Fruit fly (Drosophila melanogaster) whole organism, embryonic: ENCODE results near the gene Ste12DOR.

Experiments
- Abd-B ChIP-seq: fragments of 200-800 bp; sonication (Bioruptor generic); optimal IDR thresholded peaks from 2 replicates; lab custom pipeline; 2018; ENCODE audit warnings: missing biosample characterization, mild to moderate bottlenecking, missing genetic modification characterization, moderate library complexity
- CG10274 ChIP-seq: fragments of 200-800 bp; sonication (Bioruptor generic); optimal IDR thresholded peaks from 3 replicates; lab custom pipeline; 2017; ENCODE audit warnings: missing biosample characterization, mild to moderate bottlenecking, missing genetic modification characterization
- CG10959 ChIP-seq: fragments of 200-800 bp; sonication (Bioruptor generic); IDR thresholded peaks from 2 replicates; pipeline ENCODE4 v1.3.6; 2022; ENCODE audit warnings: missing biosample characterization, missing genetic modification characterization
- CG11398 ChIP-seq: fragments of 200-800 bp; sonication (Bioruptor generic); optimal IDR thresholded peaks from 2 replicates; lab custom pipeline; 2016; ENCODE audit warnings: missing biosample characterization, missing genetic modification characterization
- CG12104 ChIP-seq: fragments of 200-800 bp; sonication (Bioruptor generic); optimal IDR thresholded peaks from 3 replicates; lab custom pipeline; 2016; ENCODE audit warnings: missing biosample characterization, missing genetic modification characterization
- CG12219 ChIP-seq: fragments of 200-800 bp; sonication (Bioruptor generic); optimal IDR thresholded peaks from 3 replicates; lab custom pipeline; 2018; ENCODE audit warnings: missing biosample characterization, mild to moderate bottlenecking, missing genetic modification characterization
- CG13287 ChIP-seq: fragments of 200-800 bp; sonication (Bioruptor generic); IDR thresholded peaks from 2 replicates; pipeline ENCODE4 v1.3.6; 2022; ENCODE audit warnings: missing biosample characterization, missing genetic modification characterization; ENCODE audit not compliant: partially characterized antibody
- CG15479 ChIP-seq: fragments of 200-800 bp; sonication (Bioruptor generic); optimal IDR thresholded peaks from 3 replicates; lab custom pipeline; 2019; ENCODE audit warnings: missing biosample characterization, mild to moderate bottlenecking, missing genetic modification characterization, moderate library complexity
- CG1832 ChIP-seq: fragments of 200-800 bp; sonication (Bioruptor generic); optimal IDR thresholded peaks from 2 replicates; lab custom pipeline; 2017; ENCODE audit warnings: missing biosample characterization, mild to moderate bottlenecking, missing genetic modification characterization, inconsistent platforms
- CG18764 ChIP-seq: fragments of 200-800 bp; sonication (Bioruptor generic); optimal IDR thresholded peaks from 3 replicates; lab custom pipeline; 2016; ENCODE audit warnings: missing biosample characterization, missing genetic modification characterization
- CG3163 ChIP-seq: fragments of 200-800 bp; sonication (Bioruptor generic); optimal IDR thresholded peaks from 3 replicates; lab custom pipeline; 2016; ENCODE audit warnings: missing biosample characterization, missing genetic modification characterization
- CG32767 ChIP-seq: fragments of 200-800 bp; sonication (Bioruptor generic); IDR thresholded peaks from 2 replicates; pipeline ENCODE4 v1.3.6; 2022; ENCODE audit warnings: missing biosample characterization, missing genetic modification characterization
- CG3407 ChIP-seq: fragments of 200-800 bp; sonication (Bioruptor generic); optimal IDR thresholded peaks from 2 replicates; lab custom pipeline; 2018; ENCODE audit warnings: missing biosample characterization, mild to moderate bottlenecking, missing genetic modification characterization
- CG4404 ChIP-seq: fragments of 200-800 bp; sonication (Bioruptor generic); IDR thresholded peaks from 2 replicates; pipeline ENCODE4 v1.3.6; 2022; ENCODE audit warnings: missing biosample characterization, missing genetic modification characterization
- CG7271 ChIP-seq: fragments of 200-800 bp; sonication (Bioruptor generic); optimal IDR thresholded peaks from 2 replicates; lab custom pipeline; 2018; ENCODE audit warnings: missing biosample characterization, mild to moderate bottlenecking, missing genetic modification characterization, moderate library complexity
- CG8478 ChIP-seq: fragments of >200 bp; optimal IDR thresholded peaks from 2 replicates; lab custom pipeline; 2018
- CG8765 ChIP-seq: fragments of 200-800 bp; sonication (Bioruptor generic); IDR thresholded peaks from 2 replicates; pipeline ENCODE4 v1.3.6; 2022; ENCODE audit warnings: missing biosample characterization, missing genetic modification characterization
- CG8924 ChIP-seq: fragments of 200-800 bp; optimal IDR thresholded peaks from 3 replicates; lab custom pipeline; 2019; ENCODE audit warnings: missing biosample characterization, mild to moderate bottlenecking, missing genetic modification characterization, moderate library complexity
- CG9437 ChIP-seq: fragments of 200-800 bp; sonication (Bioruptor generic); optimal IDR thresholded peaks from 2 replicates; lab custom pipeline; 2018; ENCODE audit warnings: missing biosample characterization, mild to moderate bottlenecking, missing genetic modification characterization
- CoRest ChIP-seq: fragments of 200-800 bp; sonication (Bioruptor generic); optimal IDR thresholded peaks from 3 replicates; lab custom pipeline; 2018; ENCODE audit warnings: missing biosample characterization, mild to moderate bottlenecking, missing genetic modification characterization, moderate library complexity
- Drgx ChIP-seq: fragments of 200-800 bp; sonication (Bioruptor generic); IDR thresholded peaks from 2 replicates; pipeline ENCODE4 v1.3.6; 2022; ENCODE audit warnings: missing biosample characterization, missing genetic modification characterization
- Eip74EF ChIP-seq, 2 experiments: fragments of 200-800 bp in 1 of 2; fragments of >200 bp in 1 of 2; sonication (Bioruptor generic) in 1 of 2; optimal IDR thresholded peaks; 2 replicates each; lab custom pipeline; 2017 to 2019; ENCODE audit warnings: missing biosample characterization in 2 of 2, missing genetic modification characterization in 2 of 2, mild to moderate bottlenecking in 1 of 2, moderate library complexity in 1 of 2
- Ets97D ChIP-seq: fragments of 200-800 bp; sonication (Bioruptor generic); optimal IDR thresholded peaks from 3 replicates; lab custom pipeline; 2016; ENCODE audit warnings: missing biosample characterization, missing genetic modification characterization
- Gug ChIP-seq: fragments of 200-800 bp; sonication (Bioruptor generic); IDR thresholded peaks from 4 replicates; pipeline ENCODE4 v1.3.6; 2022; ENCODE audit warnings: missing biosample characterization, missing genetic modification characterization
- HLHmδ ChIP-seq: fragments of 200-800 bp; sonication (Bioruptor generic); optimal IDR thresholded peaks from 2 replicates; lab custom pipeline; 2018; ENCODE audit warnings: missing biosample characterization, mild to moderate bottlenecking, missing genetic modification characterization, moderate library complexity
- Mes4 ChIP-seq: fragments of 200-800 bp; sonication (Bioruptor generic); optimal IDR thresholded peaks from 2 replicates; lab custom pipeline; 2016; ENCODE audit warnings: missing biosample characterization, missing genetic modification characterization
- Myb ChIP-seq: fragments of 200-800 bp; sonication (Bioruptor generic); optimal IDR thresholded peaks from 2 replicates; lab custom pipeline; 2016; ENCODE audit warnings: missing biosample characterization, missing genetic modification characterization
- NK7.1 ChIP-seq: fragments of 200-800 bp; sonication (Bioruptor generic); optimal IDR thresholded peaks from 3 replicates; lab custom pipeline; 2016; ENCODE audit warnings: missing biosample characterization, missing genetic modification characterization
- Rx ChIP-seq: fragments of 200-800 bp; sonication (Bioruptor generic); IDR thresholded peaks from 2 replicates; pipeline ENCODE4 v1.3.6; 2022; ENCODE audit warnings: missing biosample characterization, missing genetic modification characterization
- Trl ChIP-seq, 3 experiments: fragments of >200 bp in 2 of 3; fragments of 200-800 bp in 1 of 3; sonication (Bioruptor generic) in 1 of 3; optimal IDR thresholded peaks; 2 replicates in 1 of 3; 3 replicates in 2 of 3; lab custom pipeline; 2016 to 2017; ENCODE audit warnings: missing biosample characterization in 1 of 3, missing genetic modification characterization in 1 of 3
- br ChIP-seq: fragments of >200 bp; optimal IDR thresholded peaks from 2 replicates; lab custom pipeline; 2017
- bsh ChIP-seq, 2 experiments: fragments of 200-800 bp; sonication (Bioruptor generic); optimal IDR thresholded peaks; 2 replicates each; lab custom pipeline; 2017 to 2018; ENCODE audit warnings: mild to moderate bottlenecking in 2 of 2, missing biosample characterization in 2 of 2, missing genetic modification characterization in 2 of 2, moderate library complexity in 1 of 2
- cad ChIP-seq: fragments of >200 bp; optimal IDR thresholded peaks from 2 replicates; lab custom pipeline; 2017; ENCODE audit warnings: missing biosample characterization, missing genetic modification characterization
- dimm ChIP-seq: fragments of 200-800 bp; sonication (Bioruptor generic); IDR thresholded peaks from 2 replicates; pipeline ENCODE4 v1.3.6; 2022; ENCODE audit warnings: missing biosample characterization, missing genetic modification characterization
- dpn ChIP-seq, 2 experiments: fragments of 200-800 bp; sonication (Bioruptor generic); optimal IDR thresholded peaks; 3 replicates each; lab custom pipeline; 2016; ENCODE audit warnings: missing biosample characterization in 2 of 2, missing genetic modification characterization in 2 of 2
- esg ChIP-seq: fragments of 200-800 bp; sonication (Bioruptor generic); conservative IDR thresholded peaks from 2 replicates; pipeline ENCODE4 v1.3.6; 2022; ENCODE audit warnings: missing biosample characterization, missing genetic modification characterization
- gro ChIP-seq: fragments of 200-800 bp; sonication (Bioruptor generic); optimal IDR thresholded peaks from 2 replicates; lab custom pipeline; 2016; ENCODE audit warnings: missing biosample characterization, missing genetic modification characterization
- insv ChIP-seq, 2 experiments: fragments of 200-800 bp; sonication (Bioruptor generic); optimal IDR thresholded peaks; 3 replicates each; lab custom pipeline; 2016 to 2018; ENCODE audit warnings: missing biosample characterization in 2 of 2, missing genetic modification characterization in 2 of 2
- knrl ChIP-seq: fragments of 200-800 bp; sonication (Bioruptor generic); IDR thresholded peaks from 3 replicates; pipeline ENCODE4 v1.3.6; 2022; ENCODE audit warnings: missing biosample characterization, missing genetic modification characterization; ENCODE audit not compliant: partially characterized antibody
- luna ChIP-seq: fragments of 200-800 bp; sonication (Bioruptor generic); optimal IDR thresholded peaks from 2 replicates; lab custom pipeline; 2016; ENCODE audit warnings: missing biosample characterization, missing genetic modification characterization
- nom ChIP-seq: fragments of 200-800 bp; sonication (Bioruptor generic); optimal IDR thresholded peaks from 2 replicates; lab custom pipeline; 2017; ENCODE audit warnings: missing biosample characterization, missing genetic modification characterization, mild to moderate bottlenecking, moderate library complexity, missing genetic modification reagents
- onecut ChIP-seq: fragments of 200-800 bp; sonication (Bioruptor generic); IDR thresholded peaks from 2 replicates; pipeline ENCODE4 v1.3.6; 2022; ENCODE audit warnings: missing biosample characterization, missing genetic modification characterization
- org-1 ChIP-seq: fragments of 200-800 bp; sonication (Bioruptor generic); optimal IDR thresholded peaks from 2 replicates; lab custom pipeline; 2017; ENCODE audit warnings: missing biosample characterization, missing genetic modification characterization
- peb ChIP-seq: fragments of 200-800 bp; sonication (Bioruptor generic); IDR thresholded peaks from 2 replicates; pipeline ENCODE4 v1.3.6; 2022; ENCODE audit warnings: missing biosample characterization, missing genetic modification characterization
- slou ChIP-seq: fragments of 200-800 bp; sonication (Bioruptor generic); optimal IDR thresholded peaks from 3 replicates; lab custom pipeline; 2016; ENCODE audit warnings: missing biosample characterization, missing genetic modification characterization
- sr ChIP-seq: fragments of 200-800 bp; sonication (Bioruptor generic); IDR thresholded peaks from 3 replicates; pipeline ENCODE4 v1.3.6; 2022; ENCODE audit warnings: missing biosample characterization, missing genetic modification characterization
- stwl ChIP-seq: fragments of 200-800 bp; sonication (Bioruptor generic); optimal IDR thresholded peaks from 3 replicates; lab custom pipeline; 2018; ENCODE audit warnings: missing biosample characterization, mild to moderate bottlenecking, missing genetic modification characterization, moderate library complexity
- tap ChIP-seq: fragments of 200-800 bp; optimal IDR thresholded peaks from 3 replicates; lab custom pipeline; 2019; ENCODE audit warnings: missing biosample characterization, mild to moderate bottlenecking, missing genetic modification characterization, moderate library complexity

Gene Ste12DOR

DNA sequence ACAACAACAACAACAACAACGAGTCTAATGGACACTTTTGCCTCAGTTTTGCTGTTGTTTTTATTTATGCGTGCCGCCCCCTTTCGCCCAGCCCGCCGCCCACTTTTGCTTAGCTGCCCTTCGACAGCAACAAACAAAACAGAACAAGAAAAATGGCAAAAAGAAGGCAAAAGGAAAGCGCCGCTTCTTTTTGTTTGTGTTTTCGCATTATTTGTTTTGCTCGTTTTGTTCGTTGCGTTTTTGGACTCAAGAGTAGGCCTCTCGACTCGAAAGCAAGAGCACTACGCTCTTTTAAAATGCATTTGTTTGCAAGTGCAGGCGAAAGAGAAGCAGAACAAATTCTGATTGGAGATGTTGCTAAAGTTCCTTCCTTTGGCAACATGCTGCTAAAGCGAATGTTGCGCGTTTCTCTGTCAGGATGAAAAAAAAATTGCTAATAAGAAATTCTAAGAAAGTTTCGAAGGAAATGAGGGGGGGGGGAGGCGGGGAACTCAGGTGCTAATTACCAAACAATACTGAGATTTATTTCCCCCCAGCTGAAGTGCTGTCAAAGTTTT is 6.8 kb upstream of the Ste12DOR start (continued):
- no peak for TF ChIP-seq HLHmδ (GFP tag; lab: Kevin White, UChicago)
- peak; percentile 97 for TF ChIP-seq nom (GFP tag; lab: Kevin White, UChicago)
- TF ChIP-seq Ets97D (GFP tag; lab: Kevin White, UChicago): no peak
- TF ChIP-seq gro (GFP tag; lab: Kevin White, UChicago): no peak

DNA sequence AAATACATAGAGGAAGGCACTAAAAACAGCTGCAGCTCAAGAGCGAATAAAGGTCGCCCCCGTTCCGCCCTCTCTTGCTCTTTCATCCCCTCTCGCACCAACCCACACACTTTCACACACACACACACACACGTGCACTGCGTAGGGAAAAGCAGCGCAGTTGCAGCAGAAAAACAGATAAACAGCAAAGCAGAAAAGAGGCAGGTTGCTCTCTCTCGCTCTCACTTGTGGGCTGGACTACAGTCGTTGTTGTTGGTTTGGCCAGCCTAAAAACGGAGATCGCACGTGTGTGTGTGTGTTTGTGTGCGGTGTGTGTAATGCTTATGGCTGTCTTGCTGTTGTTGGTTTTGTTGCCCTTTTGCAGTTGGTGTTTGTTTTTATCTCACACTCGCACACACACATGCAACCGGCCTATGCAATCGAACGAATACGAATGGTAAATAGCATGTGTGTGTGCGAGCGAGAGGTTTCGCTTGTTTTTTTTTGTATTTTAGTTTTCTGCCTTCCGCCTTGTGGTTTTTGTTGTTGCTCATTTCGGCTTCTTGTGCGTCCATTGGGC is 5.1 kb upstream of the Ste12DOR start:
- TF ChIP-seq CG9437 (GFP tag; lab: Kevin White, UChicago): no peak
- TF ChIP-seq Myb (GFP tag; lab: Kevin White, UChicago): no peak
- TF ChIP-seq CG18764 (GFP tag; lab: Kevin White, UChicago): no peak
- TF ChIP-seq Trl (optimal IDR thresholded peaks at IDR 0.05; lab: Kevin White, UChicago): peak; percentile 24 to 58
- no peak for TF ChIP-seq Trl (GFP tag; optimal IDR thresholded peaks at IDR 0.05; lab: Kevin White, UChicago)
- no peak for TF ChIP-seq br (lab: Kevin White, UChicago)
- TF ChIP-seq Gug (GFP tag; lab: Robert Waterston, UW): no peak
- no peak for TF ChIP-seq stwl (tag; lab: Kevin White, UChicago)
- peak; percentile 50 for TF ChIP-seq CoRest (tag; lab: Kevin White, UChicago)
- TF ChIP-seq slou (GFP tag; lab: Kevin White, UChicago): no peak
- TF ChIP-seq bsh (GFP tag; optimal IDR thresholded peaks at IDR 0.05; lab: Kevin White, UChicago): peak in 1 of 2 experiments; percentile 57
- peak; percentile 63 for TF ChIP-seq CG3163 (GFP tag; lab: Kevin White, UChicago)
- no peak for TF ChIP-seq peb (GFP tag; lab: Robert Waterston, UW)
- no peak for TF ChIP-seq Rx (GFP tag; lab: Robert Waterston, UW)
- no peak for TF ChIP-seq org-1 (GFP tag; lab: Kevin White, UChicago)
- TF ChIP-seq CG8478: peak; percentile 98
- TF ChIP-seq Abd-B: no peak
- TF ChIP-seq CG7271: no peak
- TF ChIP-seq CG13287 (GFP tag; lab: Robert Waterston, UW): no peak
- peak; percentile 17 for TF ChIP-seq sr
- TF ChIP-seq CG15479: peak; percentile 41
- no peak for TF ChIP-seq tap (tag; lab: Kevin White, UChicago)
- no peak for TF ChIP-seq CG10959 (GFP tag; lab: Robert Waterston, UW)
- TF ChIP-seq CG12104 (GFP tag; lab: Kevin White, UChicago): no peak
- TF ChIP-seq knrl (GFP tag; lab: Robert Waterston, UW): peak; percentile 22; the same call in 1 of the 3 replicates
- TF ChIP-seq insv (GFP tag; optimal IDR thresholded peaks at IDR 0.05; lab: Kevin White, UChicago): peak in 1 of 2 experiments; percentile 44
- no peak for TF ChIP-seq dpn (GFP tag; optimal IDR thresholded peaks at IDR 0.05; lab: Kevin White, UChicago)
- TF ChIP-seq CG1832 (GFP tag; lab: Kevin White, UChicago): peak; percentile 75
- TF ChIP-seq CG8924: peak; percentile 31
- TF ChIP-seq CG12219 (GFP tag; lab: Kevin White, UChicago): no peak
- TF ChIP-seq Eip74EF (GFP tag; optimal IDR thresholded peaks at IDR 0.05; lab: Kevin White, UChicago): peak in 1 of 2 experiments; percentile 50
- TF ChIP-seq CG10274 (GFP tag; lab: Kevin White, UChicago): no peak
- TF ChIP-seq CG3407 (GFP tag; lab: Kevin White, UChicago): no peak
- TF ChIP-seq cad (GFP tag; lab: Kevin White, UChicago): peak; percentile 9
- TF ChIP-seq CG32767 (GFP tag; lab: Robert Waterston, UW): no peak
- peak; percentile 78 for TF ChIP-seq Drgx (GFP tag; lab: Robert Waterston, UW)
- no peak for TF ChIP-seq dimm (GFP tag; lab: Robert Waterston, UW)
- TF ChIP-seq CG8765 (GFP tag; lab: Robert Waterston, UW): no peak
- 0 out of 2 replicates have a peak, but pooled peaks have one; percentile 7 for TF ChIP-seq esg (GFP tag; lab: Robert Waterston, UW)
- TF ChIP-seq luna (GFP tag; lab: Kevin White, UChicago): no peak
- TF ChIP-seq CG4404: no peak
- no peak for TF ChIP-seq NK7.1 (GFP tag; lab: Kevin White, UChicago)
- no peak for TF ChIP-seq CG11398 (GFP tag; lab: Kevin White, UChicago)
- no peak for TF ChIP-seq onecut (GFP tag; lab: Robert Waterston, UW)
- TF ChIP-seq Mes4 (GFP tag; lab: Kevin White, UChicago): no peak
